Worm (Caenorhabditis elegans) whole organism, L4 larva: ENCODE data around the gene pptr-2.

ENCODE experiments used
- D1046.2 ChIP-seq: fragments of 200-800 bp; sonication (Bioruptor generic); IDR thresholded peaks from 2 replicates; pipeline ENCODE4 v1.3.6; 2022; ENCODE audit warnings: missing genetic modification characterization, missing compliant biosample characterization
- F10B5.3 ChIP-seq: sonication (generic microtip); optimal IDR thresholded peaks from 2 replicates; lab custom pipeline; 2016; ENCODE audit warnings: mild to moderate bottlenecking, missing genetic modification characterization, missing compliant biosample characterization
- F26F4.8 ChIP-seq: fragments of 200-800 bp; sonication (Bioruptor generic); conservative IDR thresholded peaks from 2 replicates; pipeline ENCODE4 v1.3.6; 2022; ENCODE audit warnings: missing genetic modification characterization, missing compliant biosample characterization
- F37D6.2 ChIP-seq: sonication (generic microtip); optimal IDR thresholded peaks from 2 replicates; lab custom pipeline; 2016; ENCODE audit warnings: mild to moderate bottlenecking, missing genetic modification characterization, missing compliant biosample characterization
- F44E2.7 ChIP-seq: fragments of 200-800 bp; sonication (Bioruptor generic); IDR thresholded peaks from 2 replicates; pipeline ENCODE4 v2.1.2; 2022; ENCODE audit warnings: missing genetic modification characterization, missing compliant biosample characterization
- R02D3.7 ChIP-seq: fragments of 150-350 bp; sonication (generic microtip); optimal IDR thresholded peaks from 3 replicates; lab custom pipeline; 2014; ENCODE audit warnings: missing biosample characterization, missing genetic modification characterization
- T26A8.4 ChIP-seq: fragments of 200-800 bp; sonication (Bioruptor generic); IDR thresholded peaks from 2 replicates; pipeline ENCODE4 v1.3.6; 2022; ENCODE audit warnings: missing genetic modification characterization, missing compliant biosample characterization
- Y105C5A.15 ChIP-seq: fragments of 200-800 bp; sonication (Bioruptor generic); IDR thresholded peaks from 2 replicates; pipeline ENCODE4 v1.3.6; 2022; ENCODE audit warnings: missing genetic modification characterization, missing compliant biosample characterization
- Y5F2A.4 ChIP-seq: fragments of 200-800 bp; sonication (Bioruptor generic); optimal IDR thresholded peaks from 2 replicates; lab custom pipeline; 2018; ENCODE audit warnings: mild to moderate bottlenecking, missing genetic modification characterization, missing compliant biosample characterization
- ZK546.5 ChIP-seq, 2 experiments: sonication (generic microtip); optimal IDR thresholded peaks; 2 replicates each; lab custom pipeline; 2017; ENCODE audit warnings: missing biosample characterization in 2 of 2, missing genetic modification characterization in 2 of 2
- aly-2 ChIP-seq: sonication (generic microtip); optimal IDR thresholded peaks from 2 replicates; lab custom pipeline; 2018; ENCODE audit warnings: missing biosample characterization, missing genetic modification characterization
- arid-1 ChIP-seq: fragments of 200-800 bp; sonication (Bioruptor generic); conservative IDR thresholded peaks from 2 replicates; pipeline ENCODE4 v1.3.6; 2022; ENCODE audit warnings: missing genetic modification reagents, missing genetic modification characterization, missing compliant biosample characterization
- ceh-28 ChIP-seq: fragments of 150-350 bp; optimal IDR thresholded peaks from 2 replicates; lab custom pipeline; 2014; ENCODE audit warnings: missing biosample characterization, missing genetic modification reagents, missing genetic modification characterization
- cey-2 ChIP-seq: sonication (generic microtip); optimal IDR thresholded peaks from 3 replicates; lab custom pipeline; 2017; ENCODE audit warnings: missing genetic modification characterization, mild to moderate bottlenecking, missing compliant biosample characterization, antibody characterized with exemption, borderline replicate concordance; ENCODE audit not compliant: insufficient read depth
- ctbp-1 ChIP-seq: fragments of 200-800 bp; sonication (Bioruptor generic); IDR thresholded peaks from 2 replicates; pipeline ENCODE4 v1.3.6; 2022; ENCODE audit warnings: missing genetic modification reagents, missing genetic modification characterization, missing compliant biosample characterization
- daf-8 ChIP-seq: fragments of 200-800 bp; sonication (Bioruptor generic); IDR thresholded peaks from 2 replicates; pipeline ENCODE4 v1.3.6; 2022; ENCODE audit warnings: missing genetic modification characterization, missing compliant biosample characterization
- dmd-8 ChIP-seq: fragments of 200-800 bp; sonication (Bioruptor generic); IDR thresholded peaks from 2 replicates; pipeline ENCODE4 v1.3.6; 2022; ENCODE audit warnings: missing genetic modification characterization, missing compliant biosample characterization
- dmd-9 ChIP-seq: fragments of 200-800 bp; sonication (Bioruptor generic); IDR thresholded peaks from 2 replicates; pipeline ENCODE4 v1.3.6; 2022; ENCODE audit warnings: missing genetic modification reagents, missing genetic modification characterization, missing compliant biosample characterization
- dpl-1 ChIP-seq: fragments of 150-350 bp; optimal IDR thresholded peaks from 2 replicates; lab custom pipeline; 2014; ENCODE audit warnings: missing biosample characterization, missing genetic modification reagents, missing genetic modification characterization
- egl-27 ChIP-seq: sonication (generic microtip); optimal IDR thresholded peaks from 3 replicates; lab custom pipeline; 2017; ENCODE audit warnings: missing biosample characterization, missing genetic modification reagents, missing genetic modification characterization
- egl-43 ChIP-seq: fragments of 200-800 bp; sonication (Bioruptor generic); IDR thresholded peaks from 2 replicates; pipeline ENCODE4 v1.3.6; 2022; ENCODE audit warnings: missing genetic modification reagents, missing genetic modification characterization, missing compliant biosample characterization
- hif-1 ChIP-seq, 2 experiments: sonication (generic microtip); optimal IDR thresholded peaks; 2 replicates each; lab custom pipeline; 2016 to 2017; ENCODE audit warnings: missing compliant biosample characterization in 2 of 2, missing genetic modification characterization in 2 of 2, missing genetic modification reagents in 2 of 2, missing genotype in 2 of 2, mild to moderate bottlenecking in 1 of 2
- hlh-11 ChIP-seq: fragments of 200-800 bp; sonication (Bioruptor generic); optimal IDR thresholded peaks from 2 replicates; lab custom pipeline; 2018; ENCODE audit warnings: mild to moderate bottlenecking, missing genetic modification characterization, missing compliant biosample characterization
- lim-7 ChIP-seq: fragments of 200-800 bp; sonication (Bioruptor generic); IDR thresholded peaks from 2 replicates; pipeline ENCODE4 v1.3.6; 2022; ENCODE audit warnings: missing genetic modification characterization, missing compliant biosample characterization
- lin-1 ChIP-seq: fragments of 200-800 bp; sonication (Bioruptor generic); IDR thresholded peaks from 2 replicates; pipeline ENCODE4 v1.3.6; 2022; ENCODE audit warnings: missing genetic modification reagents, missing genetic modification characterization, missing compliant biosample characterization
- lin-13 ChIP-seq: fragments of 150-350 bp; optimal IDR thresholded peaks from 2 replicates; lab custom pipeline; 2014; ENCODE audit warnings: missing biosample characterization, missing genetic modification reagents, missing genetic modification characterization
- lin-15B ChIP-seq: fragments of 150-350 bp; sonication (generic microtip); optimal IDR thresholded peaks from 3 replicates; lab custom pipeline; 2014; ENCODE audit warnings: missing biosample characterization, missing genetic modification characterization
- lin-29 ChIP-seq: fragments of 200-800 bp; sonication (Bioruptor generic); IDR thresholded peaks from 2 replicates; pipeline ENCODE4 v1.3.6; 2022; ENCODE audit warnings: missing genetic modification reagents, missing genetic modification characterization, missing compliant biosample characterization
- lin-39 ChIP-seq: fragments of 150-350 bp; optimal IDR thresholded peaks from 2 replicates; lab custom pipeline; 2014; ENCODE audit warnings: missing biosample characterization, missing genetic modification reagents, missing genetic modification characterization
- mdt-29 ChIP-seq: fragments of 200-800 bp; sonication (Bioruptor generic); IDR thresholded peaks from 2 replicates; pipeline ENCODE4 v1.3.6; 2022; ENCODE audit warnings: missing genetic modification reagents, missing genetic modification characterization, missing compliant biosample characterization
- mep-1 ChIP-seq: fragments of 150-350 bp; sonication (generic microtip); optimal IDR thresholded peaks from 3 replicates; lab custom pipeline; 2014; ENCODE audit warnings: missing biosample characterization, missing genetic modification characterization
- mes-2 ChIP-seq: sonication (generic microtip); optimal IDR thresholded peaks from 2 replicates; lab custom pipeline; 2016; ENCODE audit warnings: missing genotype, mild to moderate bottlenecking, missing genetic modification characterization, missing compliant biosample characterization; ENCODE audit not compliant: poor library complexity, severe bottlenecking
- mxl-2 ChIP-seq: fragments of 200-800 bp; sonication (Bioruptor generic); conservative IDR thresholded peaks from 2 replicates; pipeline ENCODE4 v1.3.6; 2022; ENCODE audit warnings: missing genetic modification reagents, missing genetic modification characterization, missing compliant biosample characterization
- mxl-3 ChIP-seq: fragments of 200-800 bp; sonication (Bioruptor generic); optimal IDR thresholded peaks from 2 replicates; lab custom pipeline; 2018; ENCODE audit warnings: mild to moderate bottlenecking, missing genetic modification characterization, missing compliant biosample characterization
- nhr-10 ChIP-seq: fragments of 150-350 bp; optimal IDR thresholded peaks from 2 replicates; lab custom pipeline; 2014; ENCODE audit warnings: missing biosample characterization, missing genetic modification characterization
- nhr-111 ChIP-seq: fragments of 200-800 bp; sonication (Bioruptor generic); optimal IDR thresholded peaks from 2 replicates; lab custom pipeline; 2018; ENCODE audit warnings: mild to moderate bottlenecking, missing genetic modification characterization, missing compliant biosample characterization
- nhr-237 ChIP-seq: sonication (generic microtip); optimal IDR thresholded peaks from 2 replicates; lab custom pipeline; 2017; ENCODE audit warnings: missing biosample characterization, missing genetic modification characterization
- nhr-25 ChIP-seq: sonication (generic microtip); optimal IDR thresholded peaks from 2 replicates; lab custom pipeline; 2017; ENCODE audit warnings: missing genetic modification characterization, mild to moderate bottlenecking, missing compliant biosample characterization, antibody characterized with exemption, moderate library complexity, borderline replicate concordance; ENCODE audit not compliant: insufficient read depth
- nhr-28 ChIP-seq: fragments of 150-350 bp; optimal IDR thresholded peaks from 2 replicates; lab custom pipeline; 2014; ENCODE audit warnings: missing biosample characterization, missing genetic modification characterization
- nhr-41 ChIP-seq: fragments of 200-800 bp; sonication (Bioruptor generic); IDR thresholded peaks from 2 replicates; pipeline ENCODE4 v1.3.6; 2022; ENCODE audit warnings: missing genetic modification reagents, missing genetic modification characterization, missing compliant biosample characterization
- nhr-77 ChIP-seq: fragments of 150-350 bp; optimal IDR thresholded peaks from 2 replicates; lab custom pipeline; 2014; ENCODE audit warnings: missing biosample characterization, missing genetic modification characterization
- rbr-2 ChIP-seq: sonication (generic microtip); optimal IDR thresholded peaks from 2 replicates; lab custom pipeline; 2016; ENCODE audit warnings: missing genotype, missing genetic modification characterization, missing compliant biosample characterization
- snpc-4 ChIP-seq: fragments of 150-350 bp; optimal IDR thresholded peaks from 2 replicates; lab custom pipeline; 2014; ENCODE audit warnings: missing biosample characterization, missing genetic modification characterization
- spr-3 ChIP-seq: fragments of 200-800 bp; sonication (Bioruptor generic); optimal IDR thresholded peaks from 2 replicates; lab custom pipeline; 2018; ENCODE audit warnings: mild to moderate bottlenecking, missing genetic modification characterization, missing compliant biosample characterization
- tra-1 ChIP-seq: fragments of 200-800 bp; sonication (Bioruptor generic); IDR thresholded peaks from 2 replicates; pipeline ENCODE4 v1.3.6; 2022; ENCODE audit warnings: missing genetic modification reagents, missing genetic modification characterization, missing compliant biosample characterization
- unc-39 ChIP-seq: sonication (generic microtip); optimal IDR thresholded peaks from 2 replicates; lab custom pipeline; 2017; ENCODE audit warnings: missing biosample characterization, missing genetic modification characterization
- zag-1 ChIP-seq: fragments of 150-350 bp; optimal IDR thresholded peaks from 2 replicates; lab custom pipeline; 2014; ENCODE audit warnings: missing biosample characterization, missing genetic modification characterization
- zfp-3 ChIP-seq: fragments of 200-800 bp; sonication (Bioruptor generic); conservative IDR thresholded peaks from 2 replicates; pipeline ENCODE4 v1.3.6; 2022; ENCODE audit warnings: missing genetic modification reagents, missing genetic modification characterization, missing compliant biosample characterization
- zip-2 ChIP-seq: fragments of 150-350 bp; optimal IDR thresholded peaks from 2 replicates; lab custom pipeline; 2014; ENCODE audit warnings: missing biosample characterization, missing genetic modification characterization
- ztf-7 ChIP-seq: fragments of 150-350 bp; optimal IDR thresholded peaks from 2 replicates; lab custom pipeline; 2014; ENCODE audit warnings: missing biosample characterization, missing genetic modification characterization

pptr-2 gene

ce11 chrV:11082964-11083363 is 48.2 kb upstream of the pptr-2 start:
- TF ChIP-seq egl-43 (GFP tag; lab: Robert Waterston, UW) (no peak), ctbp-1 (GFP tag; lab: Robert Waterston, UW) (no peak), nhr-111 (GFP tag; lab: Kevin White, UChicago) (no peak), F37D6.2 (tag; lab: Kevin White, UChicago) (no peak), snpc-4 (tag; lab: Kevin White, UChicago) (no peak), nhr-10 (tag; lab: Kevin White, UChicago) (no peak), mes-2 (tag; lab: Kevin White, UChicago) (no peak), unc-39 (tag; lab: Kevin White, UChicago) (no peak), nhr-28 (tag; lab: Kevin White, UChicago) (no peak), nhr-237 (tag; lab: Kevin White, UChicago) (no peak)

ce11 chrV:11082475-11082874 is 47.7 kb upstream of the pptr-2 start:
- 0 out of 2 replicates have a peak, but pooled peaks have one; percentile 48 for TF ChIP-seq tra-1
- no peak for TF ChIP-seq D1046.2
- no peak for TF ChIP-seq lin-39 (tag; lab: Kevin White, UChicago)
- no peak for TF ChIP-seq nhr-77 (tag; lab: Kevin White, UChicago)
- no peak for TF ChIP-seq nhr-25 (tag; lab: Kevin White, UChicago)
- TF ChIP-seq F44E2.7 (GFP tag; lab: Robert Waterston, UW): no peak
- peak; percentile 16 for TF ChIP-seq lin-13
- TF ChIP-seq hlh-11 (tag; lab: Kevin White, UChicago): peak; percentile 78
- TF ChIP-seq snpc-4 (tag; lab: Kevin White, UChicago): no peak
- no peak for TF ChIP-seq nhr-41 (GFP tag; lab: Robert Waterston, UW)
- no peak for TF ChIP-seq arid-1
- 0 out of 2 replicates have a peak, but pooled peaks have one; percentile 9 for TF ChIP-seq dmd-8 (GFP tag; lab: Robert Waterston, UW)
- no peak for TF ChIP-seq mep-1 (tag; lab: Kevin White, UChicago)
- no peak for TF ChIP-seq mxl-2 (GFP tag; lab: Robert Waterston, UW)
- TF ChIP-seq spr-3: no peak
- no peak for TF ChIP-seq ZK546.5 (tag; optimal IDR thresholded peaks at IDR 0.05; lab: Kevin White, UChicago)
- TF ChIP-seq aly-2 (tag; lab: Kevin White, UChicago): no peak
- peak; percentile 44; the same call in 1 of the 2 replicates for TF ChIP-seq dmd-9 (GFP tag; lab: Robert Waterston, UW)
- TF ChIP-seq zip-2 (tag; lab: Kevin White, UChicago): no peak
- TF ChIP-seq zfp-3 (GFP tag; lab: Robert Waterston, UW): no peak
- TF ChIP-seq T26A8.4 (GFP tag; lab: Robert Waterston, UW): peak; percentile 58
- no peak for TF ChIP-seq mxl-3
- TF ChIP-seq hif-1 (tag; optimal IDR thresholded peaks at IDR 0.05; lab: Kevin White, UChicago): no peak
- no peak for TF ChIP-seq mdt-29
- TF ChIP-seq egl-27 (tag; lab: Kevin White, UChicago): no peak
- no peak for TF ChIP-seq ceh-28 (tag; lab: Kevin White, UChicago)
- TF ChIP-seq unc-39 (tag; lab: Kevin White, UChicago): no peak
- TF ChIP-seq F26F4.8 (GFP tag; lab: Robert Waterston, UW): no peak
- TF ChIP-seq cey-2: no peak
- TF ChIP-seq ztf-7: no peak
- TF ChIP-seq lin-29 (GFP tag; lab: Robert Waterston, UW): no peak; the same call in 1 of the 2 replicates
- no peak for TF ChIP-seq F10B5.3
- no peak for TF ChIP-seq R02D3.7 (tag; lab: Kevin White, UChicago)
- no peak for TF ChIP-seq lin-1 (GFP tag; lab: Robert Waterston, UW)
- no peak for TF ChIP-seq lim-7 (GFP tag; lab: Robert Waterston, UW)
- no peak for TF ChIP-seq Y5F2A.4 (GFP tag; lab: Kevin White, UChicago)
- no peak for TF ChIP-seq Y105C5A.15
- TF ChIP-seq nhr-237 (tag; lab: Kevin White, UChicago): no peak
- no peak for TF ChIP-seq zag-1 (tag; lab: Kevin White, UChicago)
- no peak for TF ChIP-seq egl-43 (GFP tag; lab: Robert Waterston, UW)
- TF ChIP-seq dpl-1 (GFP tag; lab: Kevin White, UChicago): no peak
- no peak for TF ChIP-seq lin-15B (tag; lab: Kevin White, UChicago)
- no peak for TF ChIP-seq daf-8 (GFP tag; lab: Robert Waterston, UW)
- TF ChIP-seq rbr-2: no peak
